Worm (Caenorhabditis elegans): ENCODE data around the gene ugt-3.

The ugt-3 gene

DNA sequence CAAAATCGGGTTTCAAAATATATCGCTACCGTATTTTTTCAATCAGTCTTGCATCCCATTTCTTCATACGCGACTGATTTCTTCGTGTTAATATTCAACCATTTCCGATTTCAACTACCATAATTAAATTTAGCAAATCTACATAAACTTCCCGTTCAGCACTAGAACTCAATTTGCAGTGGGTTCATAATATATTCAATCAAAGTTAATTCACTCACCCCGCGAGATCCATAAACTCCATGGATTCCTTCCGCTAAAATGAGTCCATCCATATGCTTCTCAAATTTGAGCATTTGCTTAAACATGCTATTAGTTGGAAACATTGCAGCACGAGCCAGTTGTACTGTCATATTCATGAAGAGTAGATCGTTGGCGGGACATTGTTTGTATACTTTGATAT, 18.4 kb upstream of the ugt-3 start:
- TF ChIP-seq hlh-17 (GFP tag; optimal IDR thresholded peaks at IDR 0.05; ENCODE audit: borderline replicate concordance) (no peak), rnt-1 (tag; optimal IDR thresholded peaks at IDR 0.05) (no peak), pqm-1 (tag; optimal IDR thresholded peaks at IDR 0.05) (no peak), nhr-19 (GFP tag; conservative IDR thresholded peaks at IDR 0.05) (no peak), nhr-71 (tag; optimal IDR thresholded peaks at IDR 0.05) (no peak)

DNA sequence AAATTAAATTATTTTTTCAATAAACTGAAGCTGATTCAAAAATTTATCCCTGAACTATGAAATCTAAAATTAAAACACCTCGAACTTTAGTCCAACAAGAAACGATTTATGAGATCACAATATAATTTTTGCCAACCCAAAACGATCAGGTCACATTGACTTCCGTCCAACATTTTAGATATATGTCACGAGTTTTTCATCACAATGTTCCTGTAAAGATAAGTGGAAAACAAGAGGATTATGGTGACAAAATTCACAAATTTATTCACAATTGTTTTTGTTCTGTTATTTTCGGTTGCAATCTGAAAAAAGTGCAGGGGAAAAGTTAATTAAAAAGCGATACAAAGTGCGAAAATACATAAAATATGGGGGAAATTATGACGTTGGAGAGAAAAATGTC, 16.6 kb upstream of the ugt-3 start:
- TF ChIP-seq F16B12.6 (tag; optimal IDR thresholded peaks at IDR 0.05), result no peak
- peak; percentile 27 for TF ChIP-seq blmp-1 (tag; optimal IDR thresholded peaks at IDR 0.05)

DNA sequence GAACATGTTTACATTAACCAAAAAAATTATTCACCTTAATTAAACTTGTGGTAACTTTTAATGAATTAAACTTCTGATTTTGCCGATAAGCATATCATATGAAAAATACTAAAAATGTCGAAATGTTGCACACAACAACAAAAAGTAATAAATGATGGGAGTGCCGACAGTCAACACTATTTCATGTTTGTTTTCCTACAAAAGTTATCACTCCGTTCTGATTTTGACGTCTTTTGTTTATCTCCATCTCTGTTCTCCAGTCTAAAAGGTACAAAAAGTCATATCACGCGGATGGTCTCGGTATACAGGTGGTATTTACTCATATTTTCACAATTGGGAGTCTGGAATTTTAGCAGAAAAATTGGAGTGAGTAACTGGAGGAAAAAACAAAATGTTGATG, 15.3 kb upstream of the ugt-3 start:
- no peak for TF ChIP-seq aha-1 (tag; optimal IDR thresholded peaks at IDR 0.05)
- no peak for TF ChIP-seq skn-1 (tag; optimal IDR thresholded peaks at IDR 0.05)
- peak; percentile 22 for TF ChIP-seq C16A3.4 (tag; optimal IDR thresholded peaks at IDR 0.05)
- TF ChIP-seq lin-35 (GFP tag; optimal IDR thresholded peaks at IDR 0.05), result peak in 1 of 2 experiments; percentile 2
- TF ChIP-seq sptf-1 (tag; optimal IDR thresholded peaks at IDR 0.05), result no peak

DNA sequence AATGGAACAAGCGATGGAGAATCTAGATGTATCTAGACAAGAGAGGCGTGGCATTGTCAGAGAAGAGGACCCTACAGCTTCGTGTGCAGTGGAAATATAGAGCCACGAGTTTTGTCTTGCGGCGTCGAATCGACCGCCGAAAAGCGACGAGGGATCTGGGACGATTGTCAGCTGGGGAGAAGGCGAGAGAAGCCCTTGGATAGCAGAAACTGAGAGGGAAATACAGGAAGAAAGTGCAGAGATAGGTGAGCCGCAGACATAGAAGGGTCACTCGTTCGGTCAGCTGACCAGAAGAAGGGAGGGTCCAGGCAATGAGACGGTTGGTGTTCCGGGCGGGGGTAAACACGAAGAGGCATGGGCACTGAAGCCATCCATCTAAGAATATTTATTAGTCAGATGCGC, 14.4 kb upstream of the ugt-3 start:
- TF ChIP-seq ztf-4 (tag; optimal IDR thresholded peaks at IDR 0.05), result peak; percentile 38
- no peak for TF ChIP-seq ets-5 (GFP tag; IDR thresholded peaks at IDR 0.05)
- peak; percentile 47 for TF ChIP-seq xbp-1 (tag; optimal IDR thresholded peaks at IDR 0.05)
- TF ChIP-seq tbx-2 (tag; optimal IDR thresholded peaks at IDR 0.05), result peak; percentile 72
- no peak for TF ChIP-seq pag-3 (tag; optimal IDR thresholded peaks at IDR 0.05; ENCODE audit: borderline replicate concordance, insufficient read depth)
- TF ChIP-seq jun-1 (tag; optimal IDR thresholded peaks at IDR 0.05), result peak; percentile 11
- TF ChIP-seq mef-2 (tag; optimal IDR thresholded peaks at IDR 0.05), result no peak
- TF ChIP-seq nhr-11 (tag; optimal IDR thresholded peaks at IDR 0.05), result peak; percentile 9
- peak; percentile 37 for TF ChIP-seq egl-13 (tag; optimal IDR thresholded peaks at IDR 0.05)
- no peak for TF ChIP-seq alr-1 (tag; optimal IDR thresholded peaks at IDR 0.05; ENCODE audit: borderline replicate concordance)
- TF ChIP-seq sox-4 (tag; optimal IDR thresholded peaks at IDR 0.05), result peak; percentile 19
- TF ChIP-seq lin-35 (GFP tag; optimal IDR thresholded peaks at IDR 0.05), result peak; percentile 54 to 63
- no peak for TF ChIP-seq nhr-90 (tag; optimal IDR thresholded peaks at IDR 0.05; ENCODE audit: poor library complexity)
- TF ChIP-seq nhr-28 (tag; optimal IDR thresholded peaks at IDR 0.05), result no peak
- no peak for TF ChIP-seq ceh-90 (tag; optimal IDR thresholded peaks at IDR 0.05)
- TF ChIP-seq ama-1 (optimal IDR thresholded peaks at IDR 0.05), result no peak
- TF ChIP-seq hlh-17 (GFP tag; optimal IDR thresholded peaks at IDR 0.05; ENCODE audit: borderline replicate concordance), result no peak
- TF ChIP-seq grh-1 (GFP tag; IDR thresholded peaks at IDR 0.05), result no peak
- TF ChIP-seq efl-1 (optimal IDR thresholded peaks at IDR 0.05), result peak; percentile 62 to 75
- peak; percentile 37 to 91 for TF ChIP-seq efl-1 (GFP tag; optimal IDR thresholded peaks at IDR 0.05 in 1 of 2)
- TF ChIP-seq lsy-2 (tag; optimal IDR thresholded peaks at IDR 0.05), result peak; percentile 51 to 75
- no peak for TF ChIP-seq sptf-1 (tag; optimal IDR thresholded peaks at IDR 0.05)
- peak; percentile 65 for TF ChIP-seq nhr-19 (GFP tag; conservative IDR thresholded peaks at IDR 0.05)
- TF ChIP-seq efl-3 (GFP tag; optimal IDR thresholded peaks at IDR 0.05), result no peak
- no peak for TF ChIP-seq unc-30 (tag; optimal IDR thresholded peaks at IDR 0.05)
- TF ChIP-seq ces-1 (GFP tag; optimal IDR thresholded peaks at IDR 0.05), result no peak
- peak; percentile 87 for TF ChIP-seq fkh-8 (tag; optimal IDR thresholded peaks at IDR 0.05)
- TF ChIP-seq irx-1 (tag; optimal IDR thresholded peaks at IDR 0.05), result peak; percentile 32
- TF ChIP-seq nhr-76 (tag; optimal IDR thresholded peaks at IDR 0.05), result no peak
- peak; percentile 15 to 42 (median 40) for TF ChIP-seq dpl-1 (GFP tag; optimal IDR thresholded peaks at IDR 0.05)
- no peak for TF ChIP-seq elt-2 (tag; optimal IDR thresholded peaks at IDR 0.05)
- no peak for TF ChIP-seq nhr-84 (tag; optimal IDR thresholded peaks at IDR 0.05)
- TF ChIP-seq nhr-237 (tag; optimal IDR thresholded peaks at IDR 0.05), result no peak
- no peak for TF ChIP-seq ceh-63 (GFP tag; optimal IDR thresholded peaks at IDR 0.05)
- TF ChIP-seq isw-1 (GFP tag; IDR thresholded peaks at IDR 0.05), result peak; percentile 54
- TF ChIP-seq aly-2 (tag; optimal IDR thresholded peaks at IDR 0.05), result no peak
- peak in 1 of 2 experiments; percentile 42 for TF ChIP-seq ztf-11 (tag; optimal IDR thresholded peaks at IDR 0.05)
- peak; percentile 32 for TF ChIP-seq nhr-77 (tag; optimal IDR thresholded peaks at IDR 0.05)
- no peak for TF ChIP-seq blmp-1 (tag; optimal IDR thresholded peaks at IDR 0.05)
- TF ChIP-seq nhr-71 (tag; optimal IDR thresholded peaks at IDR 0.05), result peak; percentile 87
- no peak for TF ChIP-seq unc-98 (GFP tag; IDR thresholded peaks at IDR 0.05)
- peak; percentile 48; the same call in 1 of the 2 replicates for TF ChIP-seq mab-9 (GFP tag; IDR thresholded peaks at IDR 0.05)

All from whole organism, L1 larva.